Fruit fly (Drosophila melanogaster) Kc167 (cell line): ENCODE results near the gene CG34337.

Source experiments
- Sin3A ChIP-seq: fragments of >200 bp; optimal IDR thresholded peaks from 2 replicates; lab custom pipeline; 2018; ENCODE audit warnings: missing external identifiers
- h ChIP-seq: fragments of >200 bp; optimal IDR thresholded peaks from 3 replicates; lab custom pipeline; 2018; ENCODE audit warnings: missing external identifiers
- psq ChIP-seq: fragments of >200 bp; optimal IDR thresholded peaks from 2 replicates; lab custom pipeline; 2017; ENCODE audit warnings: missing external identifiers

- TF ChIP-seq psq (no peak), Sin3A (no peak), h (lab: Kevin White, UChicago) (no peak)
Observed at dm6 chrX:7411806-7412205, 5.2 kb upstream of the CG34337 start, which contains the start of gene CG42246.
